Worm (Caenorhabditis elegans) whole organism, L1 larva: ENCODE measurements around the gene unc-130.

Experiments
- blmp-1 ChIP-seq: fragments of 150-350 bp; optimal IDR thresholded peaks from 2 replicates; lab custom pipeline; 2014; ENCODE audit warnings: missing biosample characterization, missing genetic modification characterization
- elt-2 ChIP-seq: sonication (generic microtip); optimal IDR thresholded peaks from 2 replicates; lab custom pipeline; 2016; ENCODE audit warnings: missing genetic modification characterization, mild to moderate bottlenecking, inconsistent platforms, missing compliant biosample characterization, missing genetic modification reagents
- fkh-10 ChIP-seq: sonication (generic microtip); optimal IDR thresholded peaks from 2 replicates; lab custom pipeline; 2017; ENCODE audit warnings: missing biosample characterization, missing genetic modification reagents, missing genetic modification characterization
- lsy-2 ChIP-seq, 2 experiments: fragments of 150-350 bp; optimal IDR thresholded peaks; 2 replicates each; lab custom pipeline; 2014; ENCODE audit warnings: missing biosample characterization in 2 of 2, missing genetic modification characterization in 2 of 2
- nhr-11 ChIP-seq: fragments of 150-350 bp; optimal IDR thresholded peaks from 2 replicates; lab custom pipeline; 2014; ENCODE audit warnings: missing biosample characterization, missing genetic modification characterization
- nhr-12 ChIP-seq: sonication (generic microtip); optimal IDR thresholded peaks from 2 replicates; lab custom pipeline; 2017; ENCODE audit warnings: missing biosample characterization, missing genetic modification characterization
- nhr-47 ChIP-seq: sonication (generic microtip); optimal IDR thresholded peaks from 2 replicates; lab custom pipeline; 2016; ENCODE audit warnings: mild to moderate bottlenecking, missing genetic modification characterization, moderate library complexity, missing compliant biosample characterization
- nhr-76 ChIP-seq: sonication (generic microtip); optimal IDR thresholded peaks from 2 replicates; lab custom pipeline; 2017; ENCODE audit warnings: missing biosample characterization, missing genetic modification characterization
- rnt-1 ChIP-seq: sonication (generic microtip); optimal IDR thresholded peaks from 2 replicates; lab custom pipeline; 2016; ENCODE audit warnings: mild to moderate bottlenecking, missing genetic modification characterization, moderate library complexity, missing compliant biosample characterization
- snpc-4 ChIP-seq: fragments of 150-350 bp; optimal IDR thresholded peaks from 2 replicates; lab custom pipeline; 2014; ENCODE audit warnings: missing biosample characterization, missing genetic modification characterization
- tlp-1 ChIP-seq: fragments of 150-350 bp; optimal IDR thresholded peaks from 2 replicates; lab custom pipeline; 2014; ENCODE audit warnings: missing biosample characterization, missing genetic modification characterization
- zag-1 ChIP-seq: fragments of 150-350 bp; optimal IDR thresholded peaks from 2 replicates; lab custom pipeline; 2014; ENCODE audit warnings: missing biosample characterization, missing genetic modification characterization

DNA sequence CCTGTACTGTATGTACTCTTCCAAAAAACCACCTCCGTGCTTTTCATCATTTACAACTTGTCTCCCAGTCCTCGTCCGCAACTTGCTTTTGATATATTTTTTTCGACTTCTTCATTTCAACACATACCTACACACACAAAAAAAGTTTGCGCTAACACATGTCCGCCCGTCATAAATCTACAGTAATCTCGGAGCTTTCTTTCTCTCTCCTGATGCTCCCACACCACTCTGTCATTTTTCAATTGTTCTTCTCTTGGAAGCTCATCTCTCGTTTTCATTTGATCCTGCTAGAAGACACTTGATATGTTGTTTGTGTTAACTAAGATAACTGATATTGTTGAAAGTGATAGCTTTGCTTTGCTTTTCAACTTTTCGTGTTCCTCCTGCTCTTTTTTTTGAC is 589 bp upstream of the unc-130 start:
- TF ChIP-seq rnt-1 (tag; lab: Kevin White, UChicago) (peak; percentile 54), fkh-10 (GFP tag; lab: Kevin White, UChicago) (no peak), nhr-12 (tag; lab: Kevin White, UChicago) (no peak), blmp-1 (tag; lab: Kevin White, UChicago) (no peak), zag-1 (tag; lab: Kevin White, UChicago) (no peak), nhr-11 (tag; lab: Kevin White, UChicago) (no peak), tlp-1 (tag; lab: Kevin White, UChicago) (no peak), nhr-47 (tag; lab: Kevin White, UChicago) (no peak), lsy-2 (tag; optimal IDR thresholded peaks at IDR 0.05; lab: Kevin White, UChicago) (peak; percentile 45 to 84), elt-2 (tag; lab: Kevin White, UChicago) (no peak), snpc-4 (no peak), nhr-76 (tag; lab: Kevin White, UChicago) (no peak)
